Fruit fly (Drosophila melanogaster) whole organism, prepupa: ENCODE measurements around the gene Gnpnat.

Experiments used
- Blimp-1 ChIP-seq: fragments of 200-800 bp; sonication (Bioruptor generic); optimal IDR thresholded peaks from 3 replicates; lab custom pipeline; 2017; ENCODE audit warnings: missing biosample characterization, missing genetic modification characterization, mild to moderate bottlenecking, moderate library complexity, missing genetic modification reagents
- CG11762 ChIP-seq: fragments of 200-800 bp; sonication (Bioruptor generic); optimal IDR thresholded peaks from 3 replicates; lab custom pipeline; 2016; ENCODE audit warnings: missing biosample characterization, missing genetic modification characterization; ENCODE audit not compliant: insufficient read depth
- CG11902 ChIP-seq: fragments of 200-800 bp; sonication (Bioruptor generic); optimal IDR thresholded peaks from 3 replicates; lab custom pipeline; 2016; ENCODE audit warnings: missing biosample characterization, missing genetic modification characterization
- CG15336 ChIP-seq: fragments of 200-800 bp; sonication (Bioruptor generic); IDR thresholded peaks from 2 replicates; pipeline ENCODE4 v1.3.6; 2022; ENCODE audit warnings: missing biosample characterization, missing genetic modification characterization
- CG1621 ChIP-seq: fragments of 200-800 bp; sonication (Bioruptor generic); optimal IDR thresholded peaks from 3 replicates; lab custom pipeline; 2018; ENCODE audit warnings: missing biosample characterization, mild to moderate bottlenecking, missing genetic modification characterization
- CG34406 ChIP-seq: fragments of 200-800 bp; sonication (Bioruptor generic); optimal IDR thresholded peaks from 3 replicates; lab custom pipeline; 2016; ENCODE audit warnings: missing biosample characterization, missing genetic modification characterization
- CG4318 ChIP-seq: fragments of 200-800 bp; sonication (Bioruptor generic); optimal IDR thresholded peaks from 3 replicates; lab custom pipeline; 2017; ENCODE audit warnings: missing biosample characterization, mild to moderate bottlenecking, missing genetic modification characterization
- CG6163 ChIP-seq: fragments of 200-800 bp; sonication (Bioruptor generic); IDR thresholded peaks from 3 replicates; pipeline ENCODE4 v1.3.6; 2022; ENCODE audit warnings: missing biosample characterization, missing genetic modification characterization
- CG6276 ChIP-seq: fragments of 200-800 bp; sonication (Bioruptor generic); optimal IDR thresholded peaks from 2 replicates; lab custom pipeline; 2017; ENCODE audit warnings: missing biosample characterization, mild to moderate bottlenecking, missing genetic modification characterization
- CG6792 ChIP-seq: fragments of 200-800 bp; sonication (Bioruptor generic); optimal IDR thresholded peaks from 3 replicates; lab custom pipeline; 2016; ENCODE audit warnings: missing biosample characterization, missing genetic modification characterization
- CG6854 ChIP-seq: fragments of 200-800 bp; sonication (Bioruptor generic); optimal IDR thresholded peaks from 2 replicates; lab custom pipeline; 2017; ENCODE audit warnings: missing biosample characterization, mild to moderate bottlenecking, missing genetic modification characterization
- CG7368 ChIP-seq: fragments of 200-800 bp; sonication (Bioruptor generic); optimal IDR thresholded peaks from 3 replicates; lab custom pipeline; 2016; ENCODE audit warnings: missing biosample characterization, missing genetic modification characterization
- CG8119 ChIP-seq: fragments of 200-800 bp; sonication (Bioruptor generic); IDR thresholded peaks from 3 replicates; pipeline ENCODE4 v1.3.6; 2022; ENCODE audit warnings: missing biosample characterization, missing genetic modification characterization
- CG9139 ChIP-seq: fragments of 200-800 bp; sonication (Bioruptor generic); optimal IDR thresholded peaks from 3 replicates; lab custom pipeline; 2017; ENCODE audit warnings: missing biosample characterization, mild to moderate bottlenecking, missing genetic modification characterization
- Eip75B ChIP-seq: fragments of 200-800 bp; sonication (Bioruptor generic); optimal IDR thresholded peaks from 3 replicates; lab custom pipeline; 2016; ENCODE audit warnings: missing biosample characterization, missing genetic modification characterization
- Eip93F ChIP-seq: fragments of 200-800 bp; sonication (Bioruptor generic); optimal IDR thresholded peaks from 2 replicates; lab custom pipeline; 2016; ENCODE audit warnings: missing biosample characterization, mild to moderate bottlenecking, missing genetic modification characterization
- Ets96B ChIP-seq: fragments of 200-800 bp; optimal IDR thresholded peaks from 2 replicates; lab custom pipeline; 2019; ENCODE audit warnings: missing biosample characterization, mild to moderate bottlenecking, missing genetic modification characterization, moderate library complexity
- Gug ChIP-seq: fragments of 200-800 bp; sonication (Bioruptor generic); IDR thresholded peaks from 2 replicates; pipeline ENCODE4 v1.3.6; 2022; ENCODE audit warnings: missing biosample characterization, missing genetic modification characterization
- Hr4 ChIP-seq: fragments of 200-800 bp; sonication (Bioruptor generic); optimal IDR thresholded peaks from 3 replicates; lab custom pipeline; 2016; ENCODE audit warnings: missing biosample characterization, missing genetic modification characterization
- Lpt ChIP-seq: fragments of 200-800 bp; sonication (Bioruptor generic); optimal IDR thresholded peaks from 3 replicates; lab custom pipeline; 2016; ENCODE audit warnings: missing biosample characterization, missing genetic modification characterization
- Met ChIP-seq: fragments of 200-800 bp; sonication (Bioruptor generic); optimal IDR thresholded peaks from 3 replicates; lab custom pipeline; 2016; ENCODE audit warnings: missing biosample characterization, missing genetic modification characterization
- Sox102F ChIP-seq: fragments of 200-800 bp; sonication (Bioruptor generic); optimal IDR thresholded peaks from 2 replicates; lab custom pipeline; 2016; ENCODE audit warnings: missing biosample characterization, mild to moderate bottlenecking, missing genetic modification characterization
- Sox14 ChIP-seq: fragments of 200-800 bp; sonication (Bioruptor generic); optimal IDR thresholded peaks from 3 replicates; lab custom pipeline; 2016; ENCODE audit warnings: missing biosample characterization, missing genetic modification characterization
- Sox15 ChIP-seq: fragments of 200-800 bp; sonication (Bioruptor generic); optimal IDR thresholded peaks from 3 replicates; lab custom pipeline; 2016; ENCODE audit warnings: missing biosample characterization, missing genetic modification characterization
- achi ChIP-seq: fragments of 200-800 bp; sonication (Bioruptor generic); optimal IDR thresholded peaks from 3 replicates; lab custom pipeline; 2016; ENCODE audit warnings: missing biosample characterization, missing genetic modification characterization
- acj6 ChIP-seq: fragments of 200-800 bp; sonication (Bioruptor generic); optimal IDR thresholded peaks from 3 replicates; lab custom pipeline; 2016; ENCODE audit warnings: missing biosample characterization, missing genetic modification characterization
- dac ChIP-seq: fragments of 200-800 bp; sonication (Bioruptor generic); optimal IDR thresholded peaks from 2 replicates; lab custom pipeline; 2017; ENCODE audit warnings: missing biosample characterization, mild to moderate bottlenecking, missing genetic modification characterization
- esn ChIP-seq: fragments of 200-800 bp; sonication (Bioruptor generic); optimal IDR thresholded peaks from 2 replicates; lab custom pipeline; 2016; ENCODE audit warnings: missing biosample characterization, mild to moderate bottlenecking, missing genetic modification characterization, moderate library complexity
- fd59A ChIP-seq: fragments of 200-800 bp; sonication (Bioruptor generic); optimal IDR thresholded peaks from 2 replicates; lab custom pipeline; 2017; ENCODE audit warnings: missing biosample characterization, mild to moderate bottlenecking, missing genetic modification characterization, missing genetic modification reagents
- fd85E ChIP-seq: fragments of 200-800 bp; sonication (Bioruptor generic); optimal IDR thresholded peaks from 3 replicates; lab custom pipeline; 2016; ENCODE audit warnings: missing biosample characterization, missing genetic modification characterization
- fkh ChIP-seq: fragments of 200-800 bp; sonication (Bioruptor generic); optimal IDR thresholded peaks from 3 replicates; lab custom pipeline; 2017; ENCODE audit warnings: missing biosample characterization, mild to moderate bottlenecking, missing genetic modification characterization, moderate library complexity
- pdm3 ChIP-seq: fragments of 200-800 bp; sonication (Bioruptor generic); optimal IDR thresholded peaks from 3 replicates; lab custom pipeline; 2016; ENCODE audit warnings: missing biosample characterization, missing genetic modification characterization
- ss ChIP-seq, 2 experiments: fragments of 200-800 bp; sonication (Bioruptor generic); optimal IDR thresholded peaks; 2 replicates in 1 of 2; 3 replicates in 1 of 2; lab custom pipeline; 2017 to 2018; ENCODE audit warnings: mild to moderate bottlenecking in 2 of 2, missing biosample characterization in 2 of 2, missing genetic modification characterization in 2 of 2, moderate library complexity in 1 of 2
- svp ChIP-seq: fragments of 200-800 bp; sonication (Bioruptor generic); peaks from one replicate; lab custom pipeline; 2016; ENCODE audit warnings: missing biosample characterization, missing genetic modification characterization
- topi ChIP-seq: fragments of 200-800 bp; sonication (Bioruptor generic); optimal IDR thresholded peaks from 3 replicates; lab custom pipeline; 2016; ENCODE audit warnings: missing biosample characterization, missing genetic modification characterization
- vri ChIP-seq: fragments of 200-800 bp; sonication (Bioruptor generic); optimal IDR thresholded peaks from 3 replicates; lab custom pipeline; 2016; ENCODE audit warnings: missing biosample characterization, mild to moderate bottlenecking, missing genetic modification characterization

The Gnpnat gene

dm6 chr3R:29786016-29786996 lies 48.2 kb downstream of the Gnpnat start (continued):
- TF ChIP-seq fd59A (no peak), acj6 (GFP tag; lab: Kevin White, UChicago) (peak; percentile 55), CG8119 (GFP tag; lab: Robert Waterston, UW) (peak; percentile 69), CG34406 (peak; percentile 49), fkh (GFP tag; lab: Kevin White, UChicago) (no peak), achi (peak; percentile 77), CG7368 (peak; percentile 74), Sox102F (GFP tag; lab: Kevin White, UChicago) (peak; percentile 76), Ets96B (peak; percentile 70), ss (GFP tag; optimal IDR thresholded peaks at IDR 0.05; lab: Kevin White, UChicago) (peak in 1 of 2 experiments; percentile 60), CG9139 (GFP tag; lab: Kevin White, UChicago) (no peak), CG6792 (GFP tag; lab: Kevin White, UChicago) (peak; percentile 58), Lpt (GFP tag; lab: Kevin White, UChicago) (peak; percentile 63), CG1621 (tag; lab: Kevin White, UChicago) (no peak), CG6163 (GFP tag; lab: Robert Waterston, UW) (peak; percentile 91), pdm3 (GFP tag; lab: Kevin White, UChicago) (peak; percentile 60), Hr4 (GFP tag; lab: Kevin White, UChicago) (no peak), Eip75B (GFP tag; lab: Kevin White, UChicago) (peak; percentile 82), Sox15 (GFP tag; lab: Kevin White, UChicago) (peak; percentile 20), topi (GFP tag; lab: Kevin White, UChicago) (peak; percentile 95)

DNA sequence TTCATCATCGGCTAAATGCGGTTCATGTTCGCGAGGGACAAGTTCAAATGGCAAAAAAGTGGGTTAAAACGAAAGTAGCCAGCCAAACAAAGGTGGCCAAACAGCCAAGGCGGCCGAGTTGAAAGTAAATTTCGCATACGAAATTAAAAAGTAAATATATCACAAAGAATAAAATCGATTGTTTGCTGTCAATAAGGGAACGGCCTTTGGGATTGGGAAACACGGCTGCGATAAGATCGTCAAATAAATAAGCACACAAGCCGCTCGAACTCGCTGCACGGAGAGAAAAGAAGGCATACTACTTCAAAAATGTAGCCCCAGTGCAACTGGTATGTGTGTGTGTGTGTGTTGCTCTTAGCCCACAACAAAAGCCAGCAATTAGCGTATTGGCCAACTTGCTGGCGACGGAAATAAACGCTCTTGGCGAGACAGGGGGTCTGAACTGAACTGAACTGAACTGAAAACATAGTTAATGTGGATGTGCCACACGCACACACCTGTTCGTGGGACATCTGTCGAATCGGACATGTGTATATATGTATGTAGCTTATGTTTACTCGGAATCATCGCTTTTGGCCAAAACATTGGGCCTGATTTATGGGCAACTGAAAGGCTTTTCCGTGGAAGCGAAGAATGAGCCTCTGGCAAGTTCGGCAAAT lies 49.9 kb downstream of the Gnpnat start:
- TF ChIP-seq vri (GFP tag; lab: Kevin White, UChicago) (peak; percentile 18), dac (GFP tag; lab: Kevin White, UChicago) (no peak), CG6276 (GFP tag; lab: Kevin White, UChicago) (no peak), Eip93F (GFP tag; lab: Kevin White, UChicago) (peak; percentile 5), svp (peak; percentile 77), Sox102F (GFP tag; lab: Kevin White, UChicago) (peak; percentile 33), CG6854 (GFP tag; lab: Kevin White, UChicago) (peak; percentile 56), fd85E (GFP tag; lab: Kevin White, UChicago) (no peak), CG4318 (GFP tag; lab: Kevin White, UChicago) (no peak), Gug (GFP tag; lab: Robert Waterston, UW) (no peak), Blimp-1 (GFP tag; lab: Kevin White, UChicago) (peak; percentile 65), Met (GFP tag; lab: Kevin White, UChicago) (peak; percentile 15), achi (no peak), CG7368 (no peak), esn (peak; percentile 43), Sox14 (GFP tag; lab: Kevin White, UChicago) (peak; percentile 18), fd59A (no peak), CG11762 (GFP tag; lab: Kevin White, UChicago) (no peak), topi (GFP tag; lab: Kevin White, UChicago) (peak; percentile 38)

DNA sequence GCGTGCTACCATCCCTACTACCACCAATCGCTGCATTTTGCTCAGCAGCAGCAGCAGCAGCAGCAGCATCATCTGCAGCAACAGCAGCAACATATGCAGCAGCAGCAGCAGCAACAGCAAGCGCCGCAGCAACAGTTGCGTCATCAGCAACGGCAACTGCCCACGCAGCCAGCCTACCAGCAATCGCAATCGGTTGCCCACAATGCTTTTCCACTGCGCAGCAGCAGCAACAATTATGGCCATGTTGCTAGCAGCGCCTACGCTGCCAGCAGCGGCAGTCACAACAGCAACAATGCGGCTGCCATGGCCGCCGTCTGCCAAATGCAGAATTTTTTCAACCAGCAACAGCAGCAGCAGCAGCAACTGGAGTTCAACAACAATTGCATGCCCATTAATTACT lies 52.1 kb downstream of the Gnpnat start:
- TF ChIP-seq CG11902 (GFP tag; lab: Kevin White, UChicago) (no peak), CG15336 (GFP tag; lab: Robert Waterston, UW) (no peak), Met (GFP tag; lab: Kevin White, UChicago) (no peak)
